Worm (Caenorhabditis elegans) whole organism, L2 larva: Measurements from ENCODE around the gene C32C4.3.

Experiments used
- alr-1 ChIP-seq: fragments of 150-350 bp; optimal IDR thresholded peaks from 2 replicates; lab custom pipeline; 2014; ENCODE audit warnings: missing biosample characterization, missing genetic modification characterization
- aly-2 ChIP-seq: fragments of 150-350 bp; optimal IDR thresholded peaks from 2 replicates; lab custom pipeline; 2014; ENCODE audit warnings: missing biosample characterization, missing genetic modification characterization
- lsy-2 ChIP-seq, 2 experiments: fragments of 150-350 bp in 1 of 2; sonication (generic microtip) in 1 of 2; optimal IDR thresholded peaks; 2 replicates each; lab custom pipeline; 2014 to 2017; ENCODE audit warnings: missing biosample characterization in 2 of 2, missing genetic modification characterization in 2 of 2
- nhr-21 ChIP-seq: fragments of 150-350 bp; optimal IDR thresholded peaks from 2 replicates; lab custom pipeline; 2014; ENCODE audit warnings: missing biosample characterization, missing genetic modification characterization
- nhr-25 ChIP-seq: fragments of 150-350 bp; sonication (generic microtip); optimal IDR thresholded peaks from 3 replicates; lab custom pipeline; 2014; ENCODE audit warnings: missing biosample characterization, missing genetic modification characterization
- nhr-6 ChIP-seq: fragments of 150-350 bp; optimal IDR thresholded peaks from 2 replicates; lab custom pipeline; 2014; ENCODE audit warnings: missing biosample characterization, missing genetic modification characterization
- nhr-77 ChIP-seq: fragments of 150-350 bp; optimal IDR thresholded peaks from 2 replicates; lab custom pipeline; 2014; ENCODE audit warnings: missing biosample characterization, missing genetic modification characterization
- ztf-1 ChIP-seq: fragments of 200-800 bp; sonication (Bioruptor generic); conservative IDR thresholded peaks from 2 replicates; pipeline ENCODE4 v1.3.6; 2022; ENCODE audit warnings: missing genetic modification characterization, missing compliant biosample characterization
- ztf-11 ChIP-seq: sonication (generic microtip); optimal IDR thresholded peaks from 2 replicates; lab custom pipeline; 2017; ENCODE audit warnings: missing biosample characterization, missing genetic modification characterization

- TF ChIP-seq ztf-1 (GFP tag; lab: Robert Waterston, UW) (no peak), nhr-77 (tag; lab: Kevin White, UChicago) (no peak), nhr-21 (tag; lab: Kevin White, UChicago) (no peak), nhr-25 (tag; lab: Kevin White, UChicago) (no peak), nhr-6 (tag; lab: Kevin White, UChicago) (no peak), aly-2 (no peak), alr-1 (tag; lab: Kevin White, UChicago) (no peak), lsy-2 (tag; optimal IDR thresholded peaks at IDR 0.05; lab: Kevin White, UChicago) (no peak), ztf-11 (tag; lab: Kevin White, UChicago) (no peak)
Observed at ce11 chrV:10640977-10641376, 6.0 kb downstream of the C32C4.3 start.
